Fruit fly (Drosophila melanogaster) whole organism, adult: ENCODE measurements around the gene CG17751.

Source experiments
- CG7045 ChIP-seq: fragments of 200-800 bp; sonication (Bioruptor generic); optimal IDR thresholded peaks from 2 replicates; lab custom pipeline; 2017; ENCODE audit warnings: missing biosample characterization, mild to moderate bottlenecking, missing genetic modification characterization
- Hr96 ChIP-seq: fragments of 200-800 bp; sonication (Bioruptor generic); optimal IDR thresholded peaks from 2 replicates; lab custom pipeline; 2016; ENCODE audit warnings: missing biosample characterization, missing genetic modification characterization
- cic ChIP-seq: fragments of 200-800 bp; sonication (Bioruptor generic); optimal IDR thresholded peaks from 2 replicates; lab custom pipeline; 2017; ENCODE audit warnings: missing biosample characterization, mild to moderate bottlenecking, missing genetic modification characterization, moderate library complexity
- ovo ChIP-seq: fragments of 200-800 bp; sonication (Bioruptor generic); optimal IDR thresholded peaks from 2 replicates; lab custom pipeline; 2016; ENCODE audit warnings: missing biosample characterization, missing genetic modification characterization
- pad ChIP-seq: fragments of 200-800 bp; sonication (Bioruptor generic); optimal IDR thresholded peaks from 3 replicates; lab custom pipeline; 2017; ENCODE audit warnings: missing biosample characterization, missing genetic modification characterization, mild to moderate bottlenecking, moderate library complexity, missing genetic modification reagents
- toe ChIP-seq: fragments of 200-800 bp; sonication (Bioruptor generic); optimal IDR thresholded peaks from 2 replicates; lab custom pipeline; 2016; ENCODE audit warnings: missing biosample characterization, missing genetic modification characterization

dm6 chr3R:19638004-19638403 lies 30.9 kb downstream of the CG17751 start:
- TF ChIP-seq pad (GFP tag; lab: Kevin White, UChicago) = no peak
- no peak for TF ChIP-seq CG7045 (GFP tag; lab: Kevin White, UChicago)
- no peak for TF ChIP-seq Hr96 (GFP tag; lab: Kevin White, UChicago)
- no peak for TF ChIP-seq toe (GFP tag; lab: Kevin White, UChicago)
- no peak for TF ChIP-seq cic
- no peak for TF ChIP-seq ovo (GFP tag; lab: Kevin White, UChicago)
